Fruit fly (Drosophila melanogaster): ENCODE results near the gene CG16753.
A peak's percentile ranks its signal among the peaks of the same experiment; 100 is the strongest.

Gene CG16753

dm6 chr3L:3096726-3097597, 42.1 kb downstream of the CG16753 start:
- TF ChIP-seq Mnt (GFP tag; optimal IDR thresholded peaks at IDR 0.05), result no peak
- TF ChIP-seq kay (GFP tag; ENCODE audit: borderline replicate concordance), result peak; percentile 2

- no peak for TF ChIP-seq CG5204 (GFP tag; optimal IDR thresholded peaks at IDR 0.05)
- no peak for TF ChIP-seq kay (GFP tag; ENCODE audit: borderline replicate concordance)
- no peak for TF ChIP-seq Crg-1 (GFP tag; optimal IDR thresholded peaks at IDR 0.05)
- no peak for TF ChIP-seq CG11617 (GFP tag; optimal IDR thresholded peaks at IDR 0.05)
- no peak for TF ChIP-seq cic (GFP tag; optimal IDR thresholded peaks at IDR 0.05)
- no peak for TF ChIP-seq pad (GFP tag; optimal IDR thresholded peaks at IDR 0.05)
- TF ChIP-seq CG7101 (tag; optimal IDR thresholded peaks at IDR 0.05), result no peak
- no peak for TF ChIP-seq cnc (optimal IDR thresholded peaks at IDR 0.05)
- TF ChIP-seq CG33017 (tag; optimal IDR thresholded peaks at IDR 0.05), result no peak
- TF ChIP-seq tj (GFP tag; optimal IDR thresholded peaks at IDR 0.05), result no peak
- no peak for TF ChIP-seq ovo (GFP tag; optimal IDR thresholded peaks at IDR 0.05)
- TF ChIP-seq CG12768 (GFP tag; optimal IDR thresholded peaks at IDR 0.05), result no peak
- no peak for TF ChIP-seq Clk (GFP tag; optimal IDR thresholded peaks at IDR 0.05)
- no peak for TF ChIP-seq CG1620 (GFP tag; optimal IDR thresholded peaks at IDR 0.05)
- no peak for TF ChIP-seq Hr96 (GFP tag; optimal IDR thresholded peaks at IDR 0.05)
Measured at dm6 chr3L:3097598-3097880, 42.7 kb downstream of the CG16753 start.

DNA sequence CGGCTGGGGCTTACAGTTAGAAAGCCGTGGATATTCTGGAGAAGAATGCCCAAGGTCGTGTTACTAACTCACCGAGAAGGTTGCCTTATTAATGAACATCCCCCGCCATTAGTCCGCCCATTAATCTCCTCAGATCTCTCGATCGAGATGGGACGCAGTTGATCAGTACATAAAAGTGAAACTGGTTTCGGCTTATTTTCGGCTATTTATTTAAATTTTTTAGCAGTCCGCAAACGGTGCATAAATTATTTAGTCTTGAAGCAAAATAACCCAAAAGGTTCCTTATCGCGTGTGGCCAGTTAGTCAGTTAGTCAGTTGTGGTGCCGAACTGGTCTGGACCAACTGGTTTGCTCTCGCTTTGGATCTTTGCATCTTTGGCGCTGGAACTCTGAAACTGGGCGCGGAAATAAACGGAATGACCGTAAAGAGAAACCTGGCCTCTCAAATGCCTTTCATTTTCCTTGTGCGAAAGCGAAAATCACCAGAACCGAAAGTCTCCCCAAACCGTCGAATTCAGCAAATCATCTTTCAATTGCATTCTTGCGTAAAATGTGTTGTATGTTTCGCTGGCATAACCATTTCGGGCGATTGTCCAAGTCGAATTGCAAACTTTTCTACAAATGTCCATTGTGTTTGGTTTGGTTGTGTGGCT, 44.0 kb downstream of the CG16753 start:
- TF ChIP-seq ovo (GFP tag; optimal IDR thresholded peaks at IDR 0.05), result no peak
- TF ChIP-seq CG14711 (tag; optimal IDR thresholded peaks at IDR 0.05), result no peak
- no peak for TF ChIP-seq CG11617 (GFP tag; optimal IDR thresholded peaks at IDR 0.05)
- no peak for TF ChIP-seq bab1 (GFP tag; optimal IDR thresholded peaks at IDR 0.05)

DNA sequence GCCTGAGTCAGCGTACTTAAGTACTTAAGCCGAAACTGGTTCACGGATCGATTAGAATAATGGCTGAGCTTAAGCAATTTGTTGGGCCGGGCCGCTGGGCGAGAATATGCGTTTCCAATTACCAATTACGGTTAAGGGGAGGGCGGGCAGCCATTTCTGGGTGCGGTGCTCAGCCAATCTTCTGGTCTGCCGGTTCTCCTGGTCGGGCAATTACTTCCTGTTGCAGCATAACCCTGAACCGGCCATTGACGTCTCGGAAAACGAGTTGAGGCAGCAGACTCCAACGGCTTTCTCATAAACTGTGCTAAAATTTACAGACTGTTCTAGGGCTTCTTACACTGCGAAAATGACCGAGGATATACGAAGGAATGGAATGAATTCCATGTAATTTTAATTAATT, 46.3 kb downstream of the CG16753 start:
- TF ChIP-seq bab1 (GFP tag; optimal IDR thresholded peaks at IDR 0.05) (no peak), CG12768 (GFP tag; optimal IDR thresholded peaks at IDR 0.05) (no peak), CG1620 (GFP tag; optimal IDR thresholded peaks at IDR 0.05) (no peak), Mnt (GFP tag; optimal IDR thresholded peaks at IDR 0.05) (no peak), CG14711 (tag; optimal IDR thresholded peaks at IDR 0.05) (no peak)

- TF ChIP-seq toe (GFP tag; optimal IDR thresholded peaks at IDR 0.05), result no peak
- no peak for TF ChIP-seq Crg-1 (GFP tag; optimal IDR thresholded peaks at IDR 0.05)
- no peak for TF ChIP-seq Hr96 (GFP tag; optimal IDR thresholded peaks at IDR 0.05)
- no peak for TF ChIP-seq tj (GFP tag; optimal IDR thresholded peaks at IDR 0.05)
- no peak for TF ChIP-seq CG11617 (GFP tag; optimal IDR thresholded peaks at IDR 0.05)
- TF ChIP-seq CG1620 (GFP tag; optimal IDR thresholded peaks at IDR 0.05), result no peak
- TF ChIP-seq Mnt (GFP tag; optimal IDR thresholded peaks at IDR 0.05), result no peak
- no peak for TF ChIP-seq CG14711 (tag; optimal IDR thresholded peaks at IDR 0.05)
- TF ChIP-seq CG12768 (GFP tag; optimal IDR thresholded peaks at IDR 0.05), result no peak
- TF ChIP-seq bab1 (GFP tag; optimal IDR thresholded peaks at IDR 0.05), result no peak
- TF ChIP-seq CG5204 (GFP tag; optimal IDR thresholded peaks at IDR 0.05), result no peak
- TF ChIP-seq kay (GFP tag; ENCODE audit: borderline replicate concordance), result no peak
- TF ChIP-seq cic (GFP tag; optimal IDR thresholded peaks at IDR 0.05), result no peak
- TF ChIP-seq cnc (optimal IDR thresholded peaks at IDR 0.05), result no peak
- TF ChIP-seq CG7045 (GFP tag; optimal IDR thresholded peaks at IDR 0.05), result no peak
- TF ChIP-seq Clk (GFP tag; optimal IDR thresholded peaks at IDR 0.05), result no peak
- TF ChIP-seq ovo (GFP tag; optimal IDR thresholded peaks at IDR 0.05), result no peak
- TF ChIP-seq pad (GFP tag; optimal IDR thresholded peaks at IDR 0.05), result no peak
- no peak for TF ChIP-seq CG33017 (tag; optimal IDR thresholded peaks at IDR 0.05)
Measured at dm6 chr3L:3102506-3103023, 47.7 kb downstream of the CG16753 start.

Measured in whole organism, adult.